Worm (Caenorhabditis elegans): ENCODE data around the gene nhr-171.

DNA sequence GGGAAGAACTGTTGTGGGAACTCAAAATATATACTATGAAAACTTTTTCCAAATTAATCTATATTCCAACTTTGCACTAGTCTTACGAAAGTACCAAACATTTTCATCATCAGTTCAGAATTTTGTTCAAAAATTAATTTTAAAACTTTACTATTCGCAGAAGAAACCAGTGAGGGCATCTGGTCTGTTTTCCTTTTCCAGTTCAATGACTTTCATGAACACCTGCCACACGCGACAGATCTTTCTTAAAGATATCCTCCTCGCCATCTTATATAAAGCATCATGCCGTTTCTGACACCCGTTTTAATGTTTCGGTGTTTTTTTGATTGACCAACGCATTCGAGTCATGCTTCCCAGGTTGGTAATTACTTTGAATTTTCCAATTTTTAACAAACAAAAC is 21.4 kb downstream of the nhr-171 start, which contains the start of gene C54F6.3:
- TF ChIP-seq lin-32 (GFP tag; optimal IDR thresholded peaks at IDR 0.05) = no peak
- no peak for TF ChIP-seq cnd-1 (tag; optimal IDR thresholded peaks at IDR 0.05)
- TF ChIP-seq blmp-1 (tag; optimal IDR thresholded peaks at IDR 0.05) = no peak
- no peak for TF ChIP-seq pha-4 (tag; optimal IDR thresholded peaks at IDR 0.05)

Measured in whole organism, mixed stage, embryonic.